Worm (Caenorhabditis elegans) whole organism, midembryonic: Measurements from ENCODE around the gene Y49E10.21.

Experiments
- T22C8.4 ChIP-seq: fragments of 200-800 bp; sonication (Bioruptor generic); IDR thresholded peaks from 2 replicates; pipeline ENCODE4 v1.3.6; 2022; ENCODE audit warnings: missing genetic modification characterization, missing compliant biosample characterization
- cog-1 ChIP-seq: sonication (generic microtip); optimal IDR thresholded peaks from 2 replicates; lab custom pipeline; 2016; ENCODE audit warnings: missing genetic modification characterization, missing compliant biosample characterization
- flt-1 ChIP-seq: fragments of 200-800 bp; sonication (Bioruptor generic); IDR thresholded peaks from 2 replicates; pipeline ENCODE4 v1.3.6; 2022; ENCODE audit warnings: missing genetic modification characterization, missing compliant biosample characterization
- med-1 ChIP-seq: sonication (generic microtip); optimal IDR thresholded peaks from 2 replicates; lab custom pipeline; 2017; ENCODE audit warnings: missing genetic modification characterization, mild to moderate bottlenecking, missing compliant biosample characterization, antibody characterized with exemption, missing genetic modification reagents; ENCODE audit not compliant: insufficient read depth
- ztf-23 ChIP-seq: fragments of 200-800 bp; sonication (Bioruptor generic); IDR thresholded peaks from 2 replicates; pipeline ENCODE4 v1.3.6; 2022; ENCODE audit warnings: missing genetic modification reagents, missing genetic modification characterization, missing compliant biosample characterization

ce11 chrIII:12411668-12412067 lies 45.7 kb upstream of the Y49E10.21 start:
- no peak for TF ChIP-seq cog-1 (tag; lab: Kevin White, UChicago)
- no peak for TF ChIP-seq ztf-23
- TF ChIP-seq flt-1 (GFP tag; lab: Robert Waterston, UW), result no peak
- TF ChIP-seq T22C8.4, result peak; percentile 94
- TF ChIP-seq med-1, result no peak
